Worm (Caenorhabditis elegans) whole organism, mixed stage, embryonic: ENCODE data around the gene lgc-49.

ENCODE experiments used
- blmp-1 ChIP-seq: fragments of 150-350 bp; optimal IDR thresholded peaks from 2 replicates; lab custom pipeline; 2014; ENCODE audit warnings: missing biosample characterization, missing genetic modification characterization
- lin-13 ChIP-seq: fragments of 150-350 bp; optimal IDR thresholded peaks from 2 replicates; lab custom pipeline; 2014; ENCODE audit warnings: missing biosample characterization, missing genetic modification characterization
- nhr-237 ChIP-seq: fragments of 150-350 bp; optimal IDR thresholded peaks from 2 replicates; lab custom pipeline; 2014; ENCODE audit warnings: missing biosample characterization, missing genetic modification characterization

DNA sequence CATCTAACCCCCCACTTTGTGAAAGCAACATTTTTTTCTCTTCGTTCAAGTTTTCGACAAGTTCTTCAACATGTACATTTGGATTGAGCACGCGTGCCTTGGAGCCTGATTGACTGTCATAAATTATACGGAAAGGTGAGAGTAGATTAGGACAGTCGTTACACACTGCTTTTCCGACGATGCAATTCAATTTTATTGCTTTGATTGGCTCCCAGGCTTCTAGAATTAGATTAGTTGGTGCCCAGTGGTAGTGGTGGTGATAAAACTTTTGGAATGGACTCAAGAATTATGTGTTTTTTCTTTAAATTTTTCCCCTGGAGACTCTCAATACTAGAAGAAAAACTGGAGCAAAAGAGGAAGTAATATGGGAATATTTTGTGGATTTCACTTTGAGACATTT lies 13.4 kb downstream of the lgc-49 start:
- TF ChIP-seq lin-13 (tag; lab: Kevin White, UChicago) (no peak), blmp-1 (tag; lab: Kevin White, UChicago) (no peak), nhr-237 (tag; lab: Kevin White, UChicago) (no peak)
